Fruit fly (Drosophila melanogaster) whole organism, prepupa: ENCODE measurements around the gene png.

ENCODE experiments used
- Blimp-1 ChIP-seq: fragments of 200-800 bp; sonication (Bioruptor generic); optimal IDR thresholded peaks from 3 replicates; lab custom pipeline; 2017; ENCODE audit warnings: missing biosample characterization, missing genetic modification characterization, mild to moderate bottlenecking, moderate library complexity, missing genetic modification reagents
- CG6276 ChIP-seq: fragments of 200-800 bp; sonication (Bioruptor generic); optimal IDR thresholded peaks from 2 replicates; lab custom pipeline; 2017; ENCODE audit warnings: missing biosample characterization, mild to moderate bottlenecking, missing genetic modification characterization
- Gug ChIP-seq: fragments of 200-800 bp; sonication (Bioruptor generic); IDR thresholded peaks from 2 replicates; pipeline ENCODE4 v1.3.6; 2022; ENCODE audit warnings: missing biosample characterization, missing genetic modification characterization
- Smox ChIP-seq: fragments of 200-800 bp; sonication (Bioruptor generic); optimal IDR thresholded peaks from 3 replicates; lab custom pipeline; 2016; ENCODE audit warnings: missing biosample characterization, missing genetic modification characterization
- Sox14 ChIP-seq: fragments of 200-800 bp; sonication (Bioruptor generic); optimal IDR thresholded peaks from 3 replicates; lab custom pipeline; 2016; ENCODE audit warnings: missing biosample characterization, missing genetic modification characterization
- acj6 ChIP-seq: fragments of 200-800 bp; sonication (Bioruptor generic); optimal IDR thresholded peaks from 3 replicates; lab custom pipeline; 2016; ENCODE audit warnings: missing biosample characterization, missing genetic modification characterization
- fd59A ChIP-seq: fragments of 200-800 bp; sonication (Bioruptor generic); optimal IDR thresholded peaks from 2 replicates; lab custom pipeline; 2017; ENCODE audit warnings: missing biosample characterization, mild to moderate bottlenecking, missing genetic modification characterization, missing genetic modification reagents
- pdm3 ChIP-seq: fragments of 200-800 bp; sonication (Bioruptor generic); optimal IDR thresholded peaks from 3 replicates; lab custom pipeline; 2016; ENCODE audit warnings: missing biosample characterization, missing genetic modification characterization
- vri ChIP-seq: fragments of 200-800 bp; sonication (Bioruptor generic); optimal IDR thresholded peaks from 3 replicates; lab custom pipeline; 2016; ENCODE audit warnings: missing biosample characterization, mild to moderate bottlenecking, missing genetic modification characterization

DNA sequence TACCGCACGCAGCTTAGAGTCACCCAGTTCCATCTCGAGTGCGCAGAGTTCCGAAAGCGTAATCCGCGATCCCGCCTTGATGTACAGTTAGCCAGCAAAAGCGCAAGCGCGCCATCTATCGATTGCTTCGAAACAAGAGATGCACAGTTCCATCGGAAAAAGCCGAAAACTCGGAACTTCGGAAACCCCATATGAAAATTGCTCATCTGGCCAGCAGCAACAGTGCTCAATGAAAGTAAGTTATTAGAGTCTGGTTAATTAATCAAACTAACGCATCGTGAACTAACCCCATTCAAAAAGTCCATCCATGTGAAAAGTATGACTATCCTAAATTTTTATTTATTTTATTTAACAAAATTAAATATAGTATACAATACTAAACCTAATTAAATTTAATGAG is at the start of gene png:
- TF ChIP-seq Smox (GFP tag; lab: Kevin White, UChicago) (no peak), fd59A (GFP tag; lab: Kevin White, UChicago) (no peak), Blimp-1 (GFP tag; lab: Kevin White, UChicago) (no peak), CG6276 (GFP tag; lab: Kevin White, UChicago) (no peak), acj6 (GFP tag; lab: Kevin White, UChicago) (no peak), Sox14 (GFP tag; lab: Kevin White, UChicago) (no peak), vri (no peak), pdm3 (no peak), Gug (no peak)
